Worm (Caenorhabditis elegans) whole organism, L1 larva: Measurements from ENCODE around the gene K07D4.2.
A peak's percentile ranks its signal among the peaks of the same experiment; 100 is the strongest.

ENCODE experiments used
- C04F5.9 ChIP-seq: sonication (generic microtip); optimal IDR thresholded peaks from 2 replicates; lab custom pipeline; 2016; ENCODE audit warnings: missing genetic modification characterization, missing compliant biosample characterization
- Y116A8C.19 ChIP-seq: sonication (generic microtip); optimal IDR thresholded peaks from 2 replicates; lab custom pipeline; 2016; ENCODE audit warnings: missing compliant biosample characterization, missing genetic modification characterization, borderline replicate concordance
- aly-2 ChIP-seq: fragments of 150-350 bp; optimal IDR thresholded peaks from 2 replicates; lab custom pipeline; 2014; ENCODE audit warnings: missing biosample characterization, missing genetic modification characterization
- ama-1 ChIP-seq: fragments of 150-350 bp; optimal IDR thresholded peaks from 2 replicates; lab custom pipeline; 2014
- blmp-1 ChIP-seq: fragments of 150-350 bp; optimal IDR thresholded peaks from 2 replicates; lab custom pipeline; 2014; ENCODE audit warnings: missing biosample characterization, missing genetic modification characterization
- ceh-8 ChIP-seq: fragments of 200-800 bp; sonication (Bioruptor generic); optimal IDR thresholded peaks from 2 replicates; lab custom pipeline; 2018; ENCODE audit warnings: mild to moderate bottlenecking, missing genetic modification characterization, moderate library complexity, missing compliant biosample characterization
- ceh-88 ChIP-seq: fragments of 200-800 bp; sonication (Bioruptor generic); IDR thresholded peaks from 2 replicates; pipeline ENCODE4 v1.3.6; 2022; ENCODE audit warnings: missing genetic modification characterization, missing compliant biosample characterization
- ces-1 ChIP-seq: fragments of 150-350 bp; optimal IDR thresholded peaks from 2 replicates; lab custom pipeline; 2014; ENCODE audit warnings: missing biosample characterization, missing genetic modification reagents, missing genetic modification characterization
- efl-1 ChIP-seq, 4 experiments: fragments of 150-350 bp; optimal IDR thresholded peaks in 3 of 4; peaks in 1 of 4; 1 replicate in 1 of 4; 2 replicates in 3 of 4; lab custom pipeline; 2014; ENCODE audit warnings: missing biosample characterization in 2 of 4, missing genetic modification characterization in 2 of 4, missing genetic modification reagents in 2 of 4
- elt-2 ChIP-seq: sonication (generic microtip); optimal IDR thresholded peaks from 2 replicates; lab custom pipeline; 2016; ENCODE audit warnings: missing genetic modification characterization, mild to moderate bottlenecking, inconsistent platforms, missing compliant biosample characterization, missing genetic modification reagents
- elt-3 ChIP-seq, 6 experiments: fragments of 150-350 bp in 1 of 6; sonication (generic microtip); optimal IDR thresholded peaks; 2 replicates each; lab custom pipeline; 2017 to 2018; ENCODE audit warnings: missing biosample characterization in 6 of 6, missing genetic modification characterization in 6 of 6, inconsistent platforms in 1 of 6
- ets-5 ChIP-seq: fragments of 200-800 bp; sonication (Bioruptor generic); IDR thresholded peaks from 2 replicates; pipeline ENCODE4 v1.3.6; 2022; ENCODE audit warnings: missing genetic modification characterization, missing compliant biosample characterization
- fkh-4 ChIP-seq: sonication (generic microtip); optimal IDR thresholded peaks from 2 replicates; lab custom pipeline; 2016; ENCODE audit warnings: missing compliant biosample characterization, missing genetic modification characterization, borderline replicate concordance
- fos-1 ChIP-seq: fragments of 150-350 bp; optimal IDR thresholded peaks from 2 replicates; lab custom pipeline; 2014; ENCODE audit warnings: missing biosample characterization, missing genetic modification characterization
- grh-1 ChIP-seq: fragments of 200-800 bp; sonication (Bioruptor generic); IDR thresholded peaks from 2 replicates; pipeline ENCODE4 v1.3.6; 2022; ENCODE audit warnings: missing genetic modification reagents, missing genetic modification characterization, missing compliant biosample characterization
- hlh-17 ChIP-seq: fragments of 200-800 bp; sonication (Bioruptor generic); optimal IDR thresholded peaks from 2 replicates; lab custom pipeline; 2018; ENCODE audit warnings: missing genetic modification characterization, mild to moderate bottlenecking, missing compliant biosample characterization, moderate library complexity, borderline replicate concordance
- hlh-4 ChIP-seq: sonication (generic microtip); optimal IDR thresholded peaks from 2 replicates; lab custom pipeline; 2016; ENCODE audit warnings: mild to moderate bottlenecking, missing genetic modification characterization, missing compliant biosample characterization
- hpl-2 ChIP-seq: fragments of 150-350 bp; optimal IDR thresholded peaks from 2 replicates; lab custom pipeline; 2014; ENCODE audit warnings: missing biosample characterization, missing genetic modification reagents, missing genetic modification characterization
- isw-1 ChIP-seq: fragments of 200-800 bp; sonication (Bioruptor generic); IDR thresholded peaks from 2 replicates; pipeline ENCODE4 v1.3.6; 2022; ENCODE audit warnings: missing genetic modification characterization, missing compliant biosample characterization
- lin-13 ChIP-seq: fragments of 150-350 bp; optimal IDR thresholded peaks from 2 replicates; lab custom pipeline; 2014; ENCODE audit warnings: missing biosample characterization, missing genetic modification reagents, missing genetic modification characterization
- lin-14 ChIP-seq: fragments of 200-800 bp; sonication (Bioruptor generic); optimal IDR thresholded peaks from 2 replicates; lab custom pipeline; 2018; ENCODE audit warnings: mild to moderate bottlenecking, missing genetic modification characterization, moderate library complexity, missing compliant biosample characterization
- lin-35 ChIP-seq, 2 experiments: fragments of 150-350 bp; optimal IDR thresholded peaks; 2 replicates each; lab custom pipeline; 2014; ENCODE audit warnings: missing biosample characterization in 2 of 2, missing genetic modification characterization in 2 of 2, missing genetic modification reagents in 2 of 2
- lir-3 ChIP-seq: sonication (generic microtip); optimal IDR thresholded peaks from 2 replicates; lab custom pipeline; 2016; ENCODE audit warnings: mild to moderate bottlenecking, missing genetic modification characterization, moderate library complexity, missing compliant biosample characterization; ENCODE audit not compliant: poor library complexity
- mab-9 ChIP-seq: fragments of 200-800 bp; sonication (Bioruptor generic); IDR thresholded peaks from 2 replicates; pipeline ENCODE4 v1.3.6; 2022; ENCODE audit warnings: missing genetic modification reagents, missing genetic modification characterization, missing compliant biosample characterization
- mdl-1 ChIP-seq, 2 experiments: fragments of 150-350 bp; optimal IDR thresholded peaks; 2 replicates each; lab custom pipeline; 2014 to 2017; ENCODE audit warnings: missing biosample characterization in 2 of 2, missing genetic modification characterization in 2 of 2, inconsistent platforms in 1 of 2
- mep-1 ChIP-seq: fragments of 150-350 bp; optimal IDR thresholded peaks from 2 replicates; lab custom pipeline; 2014; ENCODE audit warnings: missing biosample characterization, missing genetic modification characterization
- nhr-19 ChIP-seq: fragments of 200-800 bp; sonication (Bioruptor generic); conservative IDR thresholded peaks from 2 replicates; pipeline ENCODE4 v1.3.6; 2022; ENCODE audit warnings: missing genetic modification characterization, missing compliant biosample characterization
- nhr-20 ChIP-seq: sonication (generic microtip); optimal IDR thresholded peaks from 2 replicates; lab custom pipeline; 2016; ENCODE audit warnings: mild to moderate bottlenecking, missing genetic modification characterization, missing compliant biosample characterization
- nhr-47 ChIP-seq: sonication (generic microtip); optimal IDR thresholded peaks from 2 replicates; lab custom pipeline; 2016; ENCODE audit warnings: mild to moderate bottlenecking, missing genetic modification characterization, moderate library complexity, missing compliant biosample characterization
- nhr-71 ChIP-seq: sonication (generic microtip); optimal IDR thresholded peaks from 2 replicates; lab custom pipeline; 2016; ENCODE audit warnings: mild to moderate bottlenecking, missing genetic modification characterization, moderate library complexity, missing compliant biosample characterization
- nhr-85 ChIP-seq: sonication (generic microtip); peaks from one replicate; lab custom pipeline; 2016; ENCODE audit warnings: missing genetic modification characterization, inconsistent platforms, missing compliant biosample characterization
- nhr-90 ChIP-seq: sonication (generic microtip); optimal IDR thresholded peaks from 2 replicates; lab custom pipeline; 2016; ENCODE audit warnings: mild to moderate bottlenecking, missing genetic modification characterization, missing compliant biosample characterization; ENCODE audit not compliant: poor library complexity
- pag-3 ChIP-seq: sonication (generic microtip); optimal IDR thresholded peaks from 2 replicates; lab custom pipeline; 2017; ENCODE audit warnings: missing genetic modification characterization, mild to moderate bottlenecking, missing compliant biosample characterization, antibody characterized with exemption, borderline replicate concordance; ENCODE audit not compliant: insufficient read depth
- pax-3 ChIP-seq: fragments of 200-800 bp; sonication (Bioruptor generic); optimal IDR thresholded peaks from 2 replicates; lab custom pipeline; 2018; ENCODE audit warnings: mild to moderate bottlenecking, missing genetic modification characterization, moderate library complexity, missing compliant biosample characterization
- pqm-1 ChIP-seq: sonication (generic microtip); optimal IDR thresholded peaks from 3 replicates; lab custom pipeline; 2017; ENCODE audit warnings: missing biosample characterization, missing genetic modification characterization
- rnt-1 ChIP-seq: sonication (generic microtip); optimal IDR thresholded peaks from 2 replicates; lab custom pipeline; 2016; ENCODE audit warnings: mild to moderate bottlenecking, missing genetic modification characterization, moderate library complexity, missing compliant biosample characterization
- snpc-4 ChIP-seq: fragments of 150-350 bp; optimal IDR thresholded peaks from 2 replicates; lab custom pipeline; 2014; ENCODE audit warnings: missing biosample characterization, missing genetic modification characterization
- snu-23 ChIP-seq: sonication (generic microtip); optimal IDR thresholded peaks from 2 replicates; lab custom pipeline; 2016; ENCODE audit warnings: missing genetic modification characterization, missing compliant biosample characterization
- sox-4 ChIP-seq: sonication (generic microtip); optimal IDR thresholded peaks from 2 replicates; lab custom pipeline; 2016; ENCODE audit warnings: missing genetic modification characterization, missing compliant biosample characterization
- sptf-1 ChIP-seq: fragments of 150-350 bp; optimal IDR thresholded peaks from 2 replicates; lab custom pipeline; 2014; ENCODE audit warnings: missing biosample characterization, missing genetic modification characterization
- tbx-2 ChIP-seq: sonication (generic microtip); optimal IDR thresholded peaks from 2 replicates; lab custom pipeline; 2016; ENCODE audit warnings: missing genetic modification characterization, missing compliant biosample characterization
- unc-130 ChIP-seq: fragments of 150-350 bp; optimal IDR thresholded peaks from 2 replicates; lab custom pipeline; 2017; ENCODE audit warnings: missing biosample characterization, missing genetic modification characterization, inconsistent platforms
- unc-62 ChIP-seq: fragments of 150-350 bp; optimal IDR thresholded peaks from 2 replicates; lab custom pipeline; 2014; ENCODE audit warnings: missing biosample characterization, missing genetic modification reagents, missing genetic modification characterization
- vab-15 ChIP-seq: sonication (generic microtip); optimal IDR thresholded peaks from 2 replicates; lab custom pipeline; 2017; ENCODE audit warnings: missing genotype, mild to moderate bottlenecking, missing genetic modification characterization, missing compliant biosample characterization

Gene K07D4.2

DNA sequence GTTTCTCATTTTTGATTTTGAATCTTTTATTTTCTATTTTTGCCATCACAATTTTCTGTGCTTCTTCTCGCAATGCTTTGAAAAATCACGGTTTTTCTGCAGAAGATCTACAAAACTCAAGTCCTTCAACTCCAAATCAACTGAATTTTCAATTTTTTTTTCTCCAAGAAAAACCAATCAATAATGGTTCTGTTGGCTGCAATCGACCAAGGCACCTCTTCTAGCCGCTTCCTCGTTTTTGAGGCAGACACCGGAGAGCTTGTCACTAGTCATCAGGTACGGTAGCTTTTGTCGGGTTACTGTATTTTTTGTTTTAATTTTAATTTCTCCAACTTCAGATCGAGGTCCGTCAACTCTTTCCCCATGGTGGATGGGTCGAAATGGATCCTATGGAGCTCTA, 46.5 kb upstream of the K07D4.2 start, which contains the start of gene R11F4.1:
TSS of gene R11F4.1 (plus strand) at position 103 of the 400 bp plus-strand sequence.
- TF ChIP-seq ceh-88 (GFP tag; lab: Robert Waterston, UW), result no peak
- TF ChIP-seq unc-62, result no peak
- no peak for TF ChIP-seq mab-9
- TF ChIP-seq ets-5 (GFP tag; lab: Robert Waterston, UW), result no peak
- no peak for TF ChIP-seq grh-1
- TF ChIP-seq fkh-4 (tag; lab: Kevin White, UChicago), result no peak
- TF ChIP-seq snu-23 (GFP tag; lab: Kevin White, UChicago), result no peak
- TF ChIP-seq pax-3 (tag; lab: Kevin White, UChicago), result no peak
- TF ChIP-seq nhr-47 (tag; lab: Kevin White, UChicago), result no peak
- no peak for TF ChIP-seq hlh-4 (tag; lab: Kevin White, UChicago)
- no peak for TF ChIP-seq pag-3 (tag; lab: Kevin White, UChicago)
- no peak for TF ChIP-seq isw-1
- TF ChIP-seq lir-3 (tag; lab: Kevin White, UChicago), result no peak
- no peak for TF ChIP-seq sox-4 (tag; lab: Kevin White, UChicago)
- no peak for TF ChIP-seq ceh-8 (GFP tag; lab: Kevin White, UChicago)
- TF ChIP-seq fos-1 (tag; lab: Kevin White, UChicago), result no peak
- TF ChIP-seq aly-2 (tag; lab: Kevin White, UChicago), result no peak

- peak; percentile 59 for TF ChIP-seq lin-14 (GFP tag; lab: Kevin White, UChicago)
- TF ChIP-seq hlh-17 (GFP tag; lab: Kevin White, UChicago), result no peak
- TF ChIP-seq nhr-47 (tag; lab: Kevin White, UChicago), result peak; percentile 4
- TF ChIP-seq sox-4 (tag; lab: Kevin White, UChicago), result no peak
- no peak for TF ChIP-seq hpl-2 (GFP tag; lab: Kevin White, UChicago)
- TF ChIP-seq nhr-85, result peak; percentile 67
- no peak for TF ChIP-seq Y116A8C.19 (tag; lab: Kevin White, UChicago)
- TF ChIP-seq efl-1 (optimal IDR thresholded peaks at IDR 0.05; lab: Kevin White, UChicago), result no peak
- no peak for TF ChIP-seq efl-1 (GFP tag; optimal IDR thresholded peaks at IDR 0.05 in 1 of 2; lab: Kevin White, UChicago)
- TF ChIP-seq ets-5 (GFP tag; lab: Robert Waterston, UW), result no peak
- peak in 1 of 6 experiments; percentile 16 for TF ChIP-seq elt-3 (tag; optimal IDR thresholded peaks at IDR 0.05; lab: Kevin White, UChicago)
- peak; percentile 33 for TF ChIP-seq nhr-90 (tag; lab: Kevin White, UChicago)
- peak; percentile 17 for TF ChIP-seq rnt-1 (tag; lab: Kevin White, UChicago)
- TF ChIP-seq blmp-1 (tag; lab: Kevin White, UChicago), result peak; percentile 15
- TF ChIP-seq nhr-71 (tag; lab: Kevin White, UChicago), result peak; percentile 65
- TF ChIP-seq vab-15 (tag; lab: Kevin White, UChicago), result no peak
- no peak for TF ChIP-seq ceh-88 (GFP tag; lab: Robert Waterston, UW)
- peak; percentile 8 for TF ChIP-seq snu-23 (GFP tag; lab: Kevin White, UChicago)
- TF ChIP-seq sptf-1, result no peak
- TF ChIP-seq mep-1, result no peak
- TF ChIP-seq ama-1, result peak; percentile 50
- no peak for TF ChIP-seq C04F5.9 (tag; lab: Kevin White, UChicago)
- no peak for TF ChIP-seq snpc-4 (tag; lab: Kevin White, UChicago)
- TF ChIP-seq lir-3 (tag; lab: Kevin White, UChicago), result no peak
- TF ChIP-seq nhr-20, result peak; percentile 56
- no peak for TF ChIP-seq isw-1
- TF ChIP-seq nhr-19 (GFP tag; lab: Robert Waterston, UW), result peak; percentile 59
- TF ChIP-seq fkh-4 (tag; lab: Kevin White, UChicago), result no peak
- TF ChIP-seq tbx-2 (tag; lab: Kevin White, UChicago), result peak; percentile 48
- no peak for TF ChIP-seq lin-13 (GFP tag; lab: Kevin White, UChicago)
- peak; percentile 38 for TF ChIP-seq elt-2 (tag; lab: Kevin White, UChicago)
- TF ChIP-seq ces-1 (GFP tag; lab: Kevin White, UChicago), result no peak
- TF ChIP-seq unc-130 (tag; lab: Kevin White, UChicago), result peak; percentile 14
- peak in 1 of 2 experiments; percentile 63 for TF ChIP-seq lin-35 (GFP tag; optimal IDR thresholded peaks at IDR 0.05; lab: Kevin White, UChicago)
- TF ChIP-seq pqm-1, result no peak
- peak in 1 of 2 experiments; percentile 69 for TF ChIP-seq mdl-1 (tag; optimal IDR thresholded peaks at IDR 0.05; lab: Kevin White, UChicago)
- TF ChIP-seq ceh-8 (GFP tag; lab: Kevin White, UChicago), result no peak
Measured at ce11 chrII:4090790-4091189, 45.5 kb upstream of the K07D4.2 start.
